Worm (Caenorhabditis elegans) whole organism, young adult: ENCODE results near the gene ZC13.2.

Source experiments
- F39B2.1 ChIP-seq: fragments of 200-800 bp; sonication (Bioruptor generic); IDR thresholded peaks from 2 replicates; pipeline ENCODE4 v1.3.6; 2022; ENCODE audit warnings: missing genetic modification reagents, missing genetic modification characterization, missing compliant biosample characterization
- Y56A3A.18 ChIP-seq: fragments of 200-800 bp; sonication (Bioruptor generic); IDR thresholded peaks from 2 replicates; pipeline ENCODE4 v1.3.6; 2022; ENCODE audit warnings: missing genetic modification reagents, missing genetic modification characterization, missing compliant biosample characterization
- ama-1 ChIP-seq, 3 experiments: fragments of 150-350 bp in 1 of 3; sonication (generic microtip) in 2 of 3; optimal IDR thresholded peaks; 2 replicates each; lab custom pipeline; 2014 to 2018; ENCODE audit warnings: missing biosample characterization in 2 of 3, missing genetic modification characterization in 2 of 3, missing genetic modification reagents in 2 of 3
- ceh-27 ChIP-seq: fragments of 200-800 bp; sonication (Bioruptor generic); optimal IDR thresholded peaks from 2 replicates; lab custom pipeline; 2018; ENCODE audit warnings: mild to moderate bottlenecking, missing genetic modification characterization, moderate library complexity, missing compliant biosample characterization
- ets-4 ChIP-seq: fragments of 200-800 bp; sonication (Bioruptor generic); optimal IDR thresholded peaks from 2 replicates; lab custom pipeline; 2018; ENCODE audit warnings: mild to moderate bottlenecking, missing genetic modification characterization, missing compliant biosample characterization
- ztf-28 ChIP-seq: fragments of 200-800 bp; sonication (Bioruptor generic); IDR thresholded peaks from 2 replicates; pipeline ENCODE4 v1.3.6; 2022; ENCODE audit warnings: missing genetic modification reagents, missing genetic modification characterization, missing compliant biosample characterization

- TF ChIP-seq ets-4 (no peak), Y56A3A.18 (GFP tag; lab: Robert Waterston, UW) (no peak), ztf-28 (GFP tag; lab: Robert Waterston, UW) (no peak), ama-1 (optimal IDR thresholded peaks at IDR 0.05; lab: Kevin White, UChicago) (no peak), ama-1 (GFP tag; optimal IDR thresholded peaks at IDR 0.05; lab: Kevin White, UChicago) (no peak), F39B2.1 (GFP tag; lab: Robert Waterston, UW) (no peak), ceh-27 (GFP tag; lab: Kevin White, UChicago) (no peak)
Measured at ce11 chrX:873634-874033, 6.8 kb upstream of the ZC13.2 start.
